Worm (Caenorhabditis elegans) whole organism, young adult: ENCODE results near the gene col-162.

ENCODE experiments used
- C17E4.6 ChIP-seq: fragments of 200-800 bp; sonication (Bioruptor generic); IDR thresholded peaks from 2 replicates; pipeline ENCODE4 v1.3.6; 2022; ENCODE audit warnings: missing genetic modification reagents, missing genetic modification characterization, missing compliant biosample characterization
- F33H1.4 ChIP-seq: fragments of 200-800 bp; sonication (Bioruptor generic); IDR thresholded peaks from 2 replicates; pipeline ENCODE4 v1.3.6; 2022; ENCODE audit warnings: missing genetic modification reagents, missing genetic modification characterization, missing compliant biosample characterization
- F37B4.10 ChIP-seq: fragments of 200-800 bp; sonication (Bioruptor generic); IDR thresholded peaks from 2 replicates; pipeline ENCODE4 v1.3.6; 2022; ENCODE audit warnings: missing genetic modification characterization, missing compliant biosample characterization
- F57A8.1 ChIP-seq: fragments of 200-800 bp; sonication (Bioruptor generic); optimal IDR thresholded peaks from 2 replicates; lab custom pipeline; 2018; ENCODE audit warnings: mild to moderate bottlenecking, missing genetic modification characterization, moderate library complexity, missing compliant biosample characterization
- T26A5.8 ChIP-seq: sonication (generic microtip); optimal IDR thresholded peaks from 2 replicates; lab custom pipeline; 2016; ENCODE audit warnings: missing genetic modification characterization, missing compliant biosample characterization
- Y79H2A.3 ChIP-seq: fragments of 200-800 bp; sonication (Bioruptor generic); conservative IDR thresholded peaks from 2 replicates; pipeline ENCODE4 v1.3.6; 2022; ENCODE audit warnings: missing genetic modification reagents, missing genetic modification characterization, missing compliant biosample characterization
- attf-3 ChIP-seq: fragments of 200-800 bp; sonication (Bioruptor generic); conservative IDR thresholded peaks from 2 replicates; pipeline ENCODE4 v1.3.6; 2022; ENCODE audit warnings: missing genetic modification reagents, missing genetic modification characterization, missing compliant biosample characterization
- chd-7 ChIP-seq: sonication (generic microtip); optimal IDR thresholded peaks from 2 replicates; lab custom pipeline; 2016; ENCODE audit warnings: mild to moderate bottlenecking, missing genetic modification characterization, moderate library complexity, missing compliant biosample characterization
- die-1 ChIP-seq: sonication (generic microtip); optimal IDR thresholded peaks from 2 replicates; lab custom pipeline; 2016; ENCODE audit warnings: missing genotype, mild to moderate bottlenecking, missing genetic modification characterization, missing compliant biosample characterization
- hlh-12 ChIP-seq: sonication (generic microtip); optimal IDR thresholded peaks from 2 replicates; lab custom pipeline; 2016; ENCODE audit warnings: missing genetic modification characterization, missing compliant biosample characterization
- hlh-26 ChIP-seq: fragments of 200-800 bp; sonication (Bioruptor generic); conservative IDR thresholded peaks from 2 replicates; pipeline ENCODE4 v1.3.6; 2022; ENCODE audit warnings: missing genetic modification reagents, missing genetic modification characterization, missing compliant biosample characterization
- let-526 ChIP-seq: fragments of 200-800 bp; sonication (Bioruptor generic); IDR thresholded peaks from 2 replicates; pipeline ENCODE4 v1.3.6; 2022; ENCODE audit warnings: missing genetic modification reagents, missing genetic modification characterization, missing compliant biosample characterization
- let-607 ChIP-seq, 2 experiments: fragments of 200-800 bp in 1 of 2; sonication (Bioruptor generic) in 1 of 2; sonication (generic microtip) in 1 of 2; optimal IDR thresholded peaks; 2 replicates each; lab custom pipeline; 2016 to 2018; ENCODE audit warnings: mild to moderate bottlenecking in 2 of 2, missing compliant biosample characterization in 2 of 2, missing genetic modification characterization in 2 of 2, moderate library complexity in 2 of 2, missing genotype in 1 of 2
- lsy-27 ChIP-seq: sonication (generic microtip); optimal IDR thresholded peaks from 2 replicates; lab custom pipeline; 2017; ENCODE audit warnings: missing genetic modification characterization, mild to moderate bottlenecking, missing compliant biosample characterization, antibody characterized with exemption, missing genotype, borderline replicate concordance; ENCODE audit not compliant: insufficient read depth
- madf-8 ChIP-seq: fragments of 200-800 bp; sonication (Bioruptor generic); conservative IDR thresholded peaks from 2 replicates; pipeline ENCODE4 v1.3.6; 2022; ENCODE audit warnings: missing genetic modification reagents, missing genetic modification characterization, missing compliant biosample characterization
- nfya-2 ChIP-seq: fragments of 200-800 bp; sonication (Bioruptor generic); IDR thresholded peaks from 2 replicates; pipeline ENCODE4 v1.3.6; 2022; ENCODE audit warnings: missing genetic modification reagents, missing genetic modification characterization, missing compliant biosample characterization
- nfyb-1 ChIP-seq: fragments of 200-800 bp; sonication (Bioruptor generic); IDR thresholded peaks from 2 replicates; pipeline ENCODE4 v1.3.6; 2022; ENCODE audit warnings: missing genetic modification reagents, missing genetic modification characterization, missing compliant biosample characterization
- nhr-27 ChIP-seq: fragments of 200-800 bp; sonication (Bioruptor generic); optimal IDR thresholded peaks from 2 replicates; lab custom pipeline; 2018; ENCODE audit warnings: mild to moderate bottlenecking, missing genetic modification characterization, moderate library complexity, missing compliant biosample characterization
- sdz-38 ChIP-seq: sonication (generic microtip); optimal IDR thresholded peaks from 2 replicates; lab custom pipeline; 2016; ENCODE audit warnings: missing genotype, missing genetic modification characterization, missing compliant biosample characterization
- sea-2 ChIP-seq: fragments of 200-800 bp; sonication (Bioruptor generic); IDR thresholded peaks from 2 replicates; pipeline ENCODE4 v1.3.6; 2022; ENCODE audit warnings: missing genetic modification characterization, missing compliant biosample characterization
- snpc-1.1 ChIP-seq: sonication (generic microtip); optimal IDR thresholded peaks from 2 replicates; lab custom pipeline; 2017; ENCODE audit warnings: missing genetic modification characterization, mild to moderate bottlenecking, missing compliant biosample characterization, antibody characterized with exemption, moderate library complexity, missing genotype, missing genetic modification reagents; ENCODE audit not compliant: insufficient read depth
- unc-130 ChIP-seq: sonication (generic microtip); optimal IDR thresholded peaks from 2 replicates; lab custom pipeline; 2016; ENCODE audit warnings: missing genetic modification reagents, missing genetic modification characterization, missing compliant biosample characterization
- xnd-1 ChIP-seq: sonication (generic microtip); optimal IDR thresholded peaks from 2 replicates; lab custom pipeline; 2016; ENCODE audit warnings: missing genotype, missing genetic modification reagents, missing genetic modification characterization, missing compliant biosample characterization
- ztf-26 ChIP-seq: sonication (generic microtip); optimal IDR thresholded peaks from 2 replicates; lab custom pipeline; 2017; ENCODE audit warnings: missing genetic modification characterization, missing compliant biosample characterization
- ztf-28 ChIP-seq: fragments of 200-800 bp; sonication (Bioruptor generic); IDR thresholded peaks from 2 replicates; pipeline ENCODE4 v1.3.6; 2022; ENCODE audit warnings: missing genetic modification reagents, missing genetic modification characterization, missing compliant biosample characterization
- ztf-6 ChIP-seq: fragments of 200-800 bp; sonication (Bioruptor generic); IDR thresholded peaks from 2 replicates; pipeline ENCODE4 v1.3.6; 2022; ENCODE audit warnings: missing genetic modification reagents, missing genetic modification characterization, missing compliant biosample characterization

Gene col-162

ce11 chrV:13484339-13484738, 42.6 kb downstream of the col-162 start, which contains the start of gene T10G3.4:
Gene T10G3.4, minus strand, starts transcription at chrV:13484439.
- TF ChIP-seq nfyb-1 (no peak), chd-7 (tag; lab: Kevin White, UChicago) (no peak), C17E4.6 (GFP tag; lab: Robert Waterston, UW) (no peak)

- TF ChIP-seq ztf-6 (GFP tag; lab: Robert Waterston, UW): no peak
- TF ChIP-seq T26A5.8 (tag; lab: Kevin White, UChicago): no peak
- TF ChIP-seq hlh-12 (tag; lab: Kevin White, UChicago): no peak
- no peak for TF ChIP-seq let-607 (tag; optimal IDR thresholded peaks at IDR 0.05; lab: Kevin White, UChicago)
- TF ChIP-seq snpc-1.1 (tag; lab: Kevin White, UChicago): no peak
- TF ChIP-seq xnd-1: no peak
- TF ChIP-seq nfya-2 (GFP tag; lab: Robert Waterston, UW): no peak
- no peak for TF ChIP-seq attf-3 (GFP tag; lab: Robert Waterston, UW)
- no peak for TF ChIP-seq madf-8 (GFP tag; lab: Robert Waterston, UW)
- no peak for TF ChIP-seq nhr-27 (tag; lab: Kevin White, UChicago)
Observed at ce11 chrV:13485732-13486131, 44.0 kb downstream of the col-162 start.

- TF ChIP-seq lsy-27 (tag; lab: Kevin White, UChicago): no peak
- no peak for TF ChIP-seq F37B4.10 (GFP tag; lab: Robert Waterston, UW)
- TF ChIP-seq let-526: no peak
- no peak for TF ChIP-seq sea-2
- no peak for TF ChIP-seq ztf-26
- TF ChIP-seq F33H1.4 (GFP tag; lab: Robert Waterston, UW): no peak
Observed at ce11 chrV:13488297-13488803, 46.6 kb downstream of the col-162 start.

- no peak for TF ChIP-seq hlh-26 (GFP tag; lab: Robert Waterston, UW)
- TF ChIP-seq die-1 (tag; lab: Kevin White, UChicago): no peak
- no peak for TF ChIP-seq Y79H2A.3
- no peak for TF ChIP-seq unc-130 (GFP tag; lab: Kevin White, UChicago)
- no peak for TF ChIP-seq F57A8.1 (GFP tag; lab: Kevin White, UChicago)
- TF ChIP-seq sdz-38 (tag; lab: Kevin White, UChicago): no peak
- TF ChIP-seq ztf-28 (GFP tag; lab: Robert Waterston, UW): no peak
- TF ChIP-seq let-526: no peak
Observed at ce11 chrV:13489830-13490229, 48.1 kb downstream of the col-162 start, which contains the start of gene T10G3.3. Gene T10G3.3, minus strand, starts transcription at chrV:13490199.
